Fruit fly (Drosophila melanogaster) Kc167 (cell line): ENCODE data around the gene ATPsyndelta.

Source experiments
- Myc ChIP-seq: fragments of >200 bp; optimal IDR thresholded peaks from 2 replicates; lab custom pipeline; 2017; ENCODE audit warnings: missing external identifiers
- h ChIP-seq: fragments of >200 bp; optimal IDR thresholded peaks from 3 replicates; lab custom pipeline; 2018; ENCODE audit warnings: missing external identifiers
- insv ChIP-seq: fragments of >200 bp; optimal IDR thresholded peaks from 3 replicates; lab custom pipeline; 2018; ENCODE audit warnings: missing external identifiers
- psq ChIP-seq: fragments of >200 bp; optimal IDR thresholded peaks from 2 replicates; lab custom pipeline; 2017; ENCODE audit warnings: missing external identifiers
- ttk ChIP-seq: sonication (Bioruptor generic); optimal IDR thresholded peaks from 2 replicates; lab custom pipeline; 2017; ENCODE audit warnings: missing external identifiers

dm6 chrX:10219955-10220354, 7.2 kb downstream of the ATPsyndelta start, which contains the start of gene CG34408:
- TF ChIP-seq psq (lab: Kevin White, UChicago) (no peak), insv (no peak), h (no peak), Myc (lab: Kevin White, UChicago) (no peak), ttk (lab: Kevin White, UChicago) (no peak)
